Fruit fly (Drosophila melanogaster) whole organism, embryonic: ENCODE measurements around the gene CG8206.

Source experiments
- Bdp1 ChIP-seq: fragments of 200-800 bp; sonication (Bioruptor generic); optimal IDR thresholded peaks from 3 replicates; lab custom pipeline; 2016; ENCODE audit warnings: missing biosample characterization, missing genetic modification characterization
- Bgb ChIP-seq: fragments of 200-800 bp; sonication (Bioruptor generic); IDR thresholded peaks from 2 replicates; pipeline ENCODE4 v1.3.6; 2022; ENCODE audit warnings: missing biosample characterization, missing genetic modification characterization; ENCODE audit not compliant: partially characterized antibody
- Bteb2 ChIP-seq: fragments of 200-800 bp; sonication (Bioruptor generic); optimal IDR thresholded peaks from 2 replicates; lab custom pipeline; 2016; ENCODE audit warnings: missing biosample characterization, missing genetic modification characterization
- CG13287 ChIP-seq: fragments of 200-800 bp; sonication (Bioruptor generic); IDR thresholded peaks from 2 replicates; pipeline ENCODE4 v1.3.6; 2022; ENCODE audit warnings: missing biosample characterization, missing genetic modification characterization; ENCODE audit not compliant: partially characterized antibody
- CG13296 ChIP-seq: fragments of 200-800 bp; sonication (Bioruptor generic); optimal IDR thresholded peaks from 3 replicates; lab custom pipeline; 2018; ENCODE audit warnings: missing biosample characterization, mild to moderate bottlenecking, missing genetic modification characterization
- CG13624 ChIP-seq: fragments of 200-800 bp; sonication (Bioruptor generic); optimal IDR thresholded peaks from 2 replicates; lab custom pipeline; 2016; ENCODE audit warnings: missing biosample characterization, missing genetic modification characterization
- CG14667 ChIP-seq: fragments of 200-800 bp; sonication (Bioruptor generic); IDR thresholded peaks from 2 replicates; pipeline ENCODE4 v1.3.6; 2022; ENCODE audit warnings: missing biosample characterization, missing genetic modification characterization
- CG15073 ChIP-seq: fragments of 200-800 bp; sonication (Bioruptor generic); optimal IDR thresholded peaks from 2 replicates; lab custom pipeline; 2016; ENCODE audit warnings: missing biosample characterization, missing genetic modification characterization
- CG15514 ChIP-seq: fragments of 200-800 bp; sonication (Bioruptor generic); optimal IDR thresholded peaks from 3 replicates; lab custom pipeline; 2017; ENCODE audit warnings: missing biosample characterization, missing genetic modification characterization, mild to moderate bottlenecking, moderate library complexity, missing genetic modification reagents
- CG16813 ChIP-seq: fragments of 200-800 bp; sonication (Bioruptor generic); IDR thresholded peaks from 3 replicates; pipeline ENCODE4 v1.3.6; 2022; ENCODE audit warnings: missing biosample characterization, missing genetic modification characterization; ENCODE audit not compliant: partially characterized antibody
- CG17328 ChIP-seq: fragments of 200-800 bp; sonication (Bioruptor generic); IDR thresholded peaks from 2 replicates; pipeline ENCODE4 v1.3.6; 2022; ENCODE audit warnings: missing biosample characterization, missing genetic modification characterization
- CG17802 ChIP-seq: fragments of 200-800 bp; sonication (Bioruptor generic); optimal IDR thresholded peaks from 2 replicates; lab custom pipeline; 2018; ENCODE audit warnings: missing biosample characterization, mild to moderate bottlenecking, missing genetic modification characterization, moderate library complexity
- CG4617 ChIP-seq: fragments of 200-800 bp; sonication (Bioruptor generic); optimal IDR thresholded peaks from 3 replicates; lab custom pipeline; 2016; ENCODE audit warnings: missing biosample characterization, missing genetic modification characterization, borderline replicate concordance
- CG6791 ChIP-seq: fragments of 200-800 bp; sonication (Bioruptor generic); IDR thresholded peaks from 3 replicates; pipeline ENCODE4 v1.3.6; 2022; ENCODE audit warnings: missing biosample characterization, missing genetic modification characterization; ENCODE audit not compliant: partially characterized antibody
- CG9797 ChIP-seq: fragments of 200-800 bp; sonication (Bioruptor generic); optimal IDR thresholded peaks from 3 replicates; lab custom pipeline; 2018; ENCODE audit warnings: missing biosample characterization, mild to moderate bottlenecking, missing genetic modification characterization
- Dad ChIP-seq: fragments of 200-800 bp; sonication (Bioruptor generic); optimal IDR thresholded peaks from 3 replicates; lab custom pipeline; 2016; ENCODE audit warnings: missing biosample characterization, missing genetic modification characterization
- E2f2 ChIP-seq: fragments of 200-800 bp; sonication (Bioruptor generic); IDR thresholded peaks from 2 replicates; pipeline ENCODE4 v1.3.6; 2022; ENCODE audit warnings: missing biosample characterization, missing genetic modification characterization
- HLH4C ChIP-seq: fragments of 200-800 bp; sonication (Bioruptor generic); IDR thresholded peaks from 3 replicates; pipeline ENCODE4 v1.3.6; 2022; ENCODE audit warnings: missing biosample characterization, missing genetic modification characterization; ENCODE audit not compliant: partially characterized antibody
- Hsf ChIP-seq: fragments of 200-800 bp; sonication (Bioruptor generic); optimal IDR thresholded peaks from 3 replicates; lab custom pipeline; 2016; ENCODE audit warnings: missing biosample characterization, missing genetic modification characterization
- Med ChIP-seq: fragments of 200-800 bp; sonication (Bioruptor generic); peaks from one replicate; lab custom pipeline; 2016; ENCODE audit warnings: missing biosample characterization, missing genetic modification characterization, mild to moderate bottlenecking, inconsistent platforms, moderate library complexity
- Mes4 ChIP-seq: fragments of 200-800 bp; sonication (Bioruptor generic); optimal IDR thresholded peaks from 2 replicates; lab custom pipeline; 2016; ENCODE audit warnings: missing biosample characterization, missing genetic modification characterization
- Neu2 ChIP-seq: fragments of 200-800 bp; sonication (Bioruptor generic); optimal IDR thresholded peaks from 3 replicates; lab custom pipeline; 2016; ENCODE audit warnings: missing biosample characterization, missing genetic modification characterization, borderline replicate concordance
- Scr ChIP-seq: fragments of 200-800 bp; sonication (Bioruptor generic); IDR thresholded peaks from 2 replicates; pipeline ENCODE4 v1.3.6; 2022; ENCODE audit warnings: missing biosample characterization, missing genetic modification characterization; ENCODE audit not compliant: partially characterized antibody
- YL-1 ChIP-seq: fragments of 200-800 bp; sonication (Bioruptor generic); optimal IDR thresholded peaks from 3 replicates; lab custom pipeline; 2017; ENCODE audit warnings: missing biosample characterization, mild to moderate bottlenecking, missing genetic modification characterization
- al ChIP-seq: fragments of 200-800 bp; sonication (Bioruptor generic); IDR thresholded peaks from 2 replicates; pipeline ENCODE4 v1.3.6; 2022; ENCODE audit warnings: missing biosample characterization, missing genetic modification characterization
- amos ChIP-seq: fragments of 200-800 bp; sonication (Bioruptor generic); IDR thresholded peaks from 2 replicates; pipeline ENCODE4 v1.3.6; 2022; ENCODE audit warnings: missing biosample characterization, missing genetic modification characterization; ENCODE audit not compliant: partially characterized antibody
- ato ChIP-seq: fragments of 200-800 bp; sonication (Bioruptor generic); IDR thresholded peaks from 2 replicates; pipeline ENCODE4 v1.3.6; 2022; ENCODE audit warnings: missing biosample characterization, missing genetic modification characterization; ENCODE audit not compliant: partially characterized antibody
- chn ChIP-seq: fragments of 200-800 bp; sonication (Bioruptor generic); optimal IDR thresholded peaks from 2 replicates; lab custom pipeline; 2016; ENCODE audit warnings: missing biosample characterization, missing genetic modification characterization
- dm ChIP-seq: fragments of 200-800 bp; sonication (Bioruptor generic); optimal IDR thresholded peaks from 3 replicates; lab custom pipeline; 2016; ENCODE audit warnings: missing biosample characterization, missing genetic modification characterization
- ems ChIP-seq: fragments of 200-800 bp; sonication (Bioruptor generic); optimal IDR thresholded peaks from 3 replicates; lab custom pipeline; 2016; ENCODE audit warnings: missing biosample characterization, missing genetic modification characterization
- esg ChIP-seq: fragments of 200-800 bp; sonication (Bioruptor generic); conservative IDR thresholded peaks from 2 replicates; pipeline ENCODE4 v1.3.6; 2022; ENCODE audit warnings: missing biosample characterization, missing genetic modification characterization
- eve ChIP-seq, 2 experiments: fragments of >200 bp; optimal IDR thresholded peaks; 2 replicates each; lab custom pipeline; 2017; ENCODE audit warnings: missing biosample characterization in 2 of 2, missing genetic modification characterization in 2 of 2
- ftz-f1 ChIP-seq: fragments of 200-800 bp; sonication (Bioruptor generic); optimal IDR thresholded peaks from 2 replicates; lab custom pipeline; 2016; ENCODE audit warnings: missing biosample characterization, missing genetic modification characterization
- her ChIP-seq: fragments of 200-800 bp; sonication (Bioruptor generic); optimal IDR thresholded peaks from 2 replicates; lab custom pipeline; 2016; ENCODE audit warnings: missing biosample characterization, missing genetic modification characterization
- inv ChIP-seq: fragments of 200-800 bp; sonication (Bioruptor generic); IDR thresholded peaks from 2 replicates; pipeline ENCODE4 v1.3.6; 2022; ENCODE audit warnings: missing biosample characterization, missing genetic modification characterization; ENCODE audit not compliant: partially characterized antibody
- lbe ChIP-seq: fragments of 200-800 bp; sonication (Bioruptor generic); optimal IDR thresholded peaks from 2 replicates; lab custom pipeline; 2016; ENCODE audit warnings: missing biosample characterization, mild to moderate bottlenecking, missing genetic modification characterization
- lmd ChIP-seq: fragments of 200-800 bp; sonication (Bioruptor generic); IDR thresholded peaks from 2 replicates; pipeline ENCODE4 v1.3.6; 2022; ENCODE audit warnings: missing biosample characterization, missing genetic modification characterization
- mld ChIP-seq: fragments of 200-800 bp; sonication (Bioruptor generic); IDR thresholded peaks from 3 replicates; pipeline ENCODE4 v1.3.6; 2022; ENCODE audit warnings: missing biosample characterization, missing genetic modification characterization; ENCODE audit not compliant: partially characterized antibody
- pfk ChIP-seq: fragments of 200-800 bp; sonication (Bioruptor generic); optimal IDR thresholded peaks from 2 replicates; lab custom pipeline; 2018; ENCODE audit warnings: missing biosample characterization, mild to moderate bottlenecking, missing genetic modification characterization, moderate library complexity
- ranshi ChIP-seq: fragments of 200-800 bp; sonication (Bioruptor generic); IDR thresholded peaks from 2 replicates; pipeline ENCODE4 v1.3.6; 2022; ENCODE audit warnings: missing biosample characterization, missing genetic modification characterization
- repo ChIP-seq: fragments of 200-800 bp; sonication (Bioruptor generic); optimal IDR thresholded peaks from 2 replicates; lab custom pipeline; 2016; ENCODE audit warnings: missing biosample characterization, missing genetic modification characterization
- shn ChIP-seq: fragments of 200-800 bp; sonication (Bioruptor generic); optimal IDR thresholded peaks from 3 replicates; lab custom pipeline; 2016; ENCODE audit warnings: missing biosample characterization, missing genetic modification characterization
- sim ChIP-seq: fragments of 200-800 bp; sonication (Bioruptor generic); IDR thresholded peaks from 2 replicates; pipeline ENCODE4 v1.3.6; 2022; ENCODE audit warnings: missing biosample characterization, missing genetic modification characterization
- slbo ChIP-seq: fragments of 200-800 bp; sonication (Bioruptor generic); IDR thresholded peaks from 2 replicates; pipeline ENCODE4 v1.3.6; 2022; ENCODE audit warnings: missing biosample characterization, missing genetic modification characterization
- ssp ChIP-seq: fragments of 200-800 bp; sonication (Bioruptor generic); IDR thresholded peaks from 2 replicates; pipeline ENCODE4 v1.3.6; 2022; ENCODE audit warnings: missing biosample characterization, missing genetic modification characterization
- stwl ChIP-seq: fragments of 200-800 bp; sonication (Bioruptor generic); optimal IDR thresholded peaks from 3 replicates; lab custom pipeline; 2018; ENCODE audit warnings: missing biosample characterization, mild to moderate bottlenecking, missing genetic modification characterization, moderate library complexity
- tgo ChIP-seq: fragments of 200-800 bp; sonication (Bioruptor generic); IDR thresholded peaks from 3 replicates; pipeline ENCODE4 v1.3.6; 2022; ENCODE audit warnings: missing biosample characterization, missing genetic modification characterization
- tna ChIP-seq: fragments of 200-800 bp; sonication (Bioruptor generic); IDR thresholded peaks from 2 replicates; pipeline ENCODE4 v1.3.6; 2022; ENCODE audit warnings: missing biosample characterization, missing genetic modification characterization; ENCODE audit not compliant: partially characterized antibody
- trem ChIP-seq: fragments of 200-800 bp; optimal IDR thresholded peaks from 3 replicates; lab custom pipeline; 2019; ENCODE audit warnings: missing biosample characterization, mild to moderate bottlenecking, missing genetic modification characterization, moderate library complexity
- unc-4 ChIP-seq: fragments of 200-800 bp; sonication (Bioruptor generic); IDR thresholded peaks from 2 replicates; pipeline ENCODE4 v1.3.6; 2022; ENCODE audit warnings: missing biosample characterization, missing genetic modification characterization; ENCODE audit not compliant: partially characterized antibody

CG8206 gene

DNA sequence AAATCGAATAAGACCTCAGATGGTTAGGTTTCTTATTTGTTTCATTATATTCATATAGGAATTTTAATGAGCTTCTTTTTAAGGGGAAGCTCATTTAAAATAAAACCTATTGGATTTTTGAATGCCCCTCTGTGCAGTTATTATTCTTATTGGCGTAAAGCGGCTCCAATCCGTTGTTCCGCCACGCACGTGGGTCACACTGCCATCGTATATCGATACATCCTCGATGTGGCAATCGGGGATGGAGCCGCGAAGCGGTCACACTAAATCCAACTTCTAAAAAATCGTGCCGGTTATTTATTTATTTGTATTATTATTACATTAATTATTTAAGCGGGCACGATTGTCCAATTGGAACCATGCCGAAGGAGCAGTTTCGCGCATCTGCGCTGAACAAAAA lies 23.7 kb downstream of the CG8206 start, which contains the start of gene Polr3A (continued):
- TF ChIP-seq CG15073 (GFP tag; lab: Kevin White, UChicago) (no peak), repo (GFP tag; lab: Kevin White, UChicago) (no peak), Med (GFP tag; lab: Kevin White, UChicago) (peak; percentile 18), ssp (no peak), CG13296 (GFP tag; lab: Kevin White, UChicago) (no peak), CG13624 (GFP tag; lab: Kevin White, UChicago) (no peak), CG15514 (GFP tag; lab: Kevin White, UChicago) (peak; percentile 54), Bdp1 (GFP tag; lab: Kevin White, UChicago) (no peak), CG13287 (peak; percentile 75), ftz-f1 (GFP tag; lab: Kevin White, UChicago) (no peak), lmd (no peak), dm (GFP tag; lab: Kevin White, UChicago) (peak; percentile 27), CG14667 (GFP tag; lab: Robert Waterston, UW) (no peak), pfk (GFP tag; lab: Kevin White, UChicago) (peak; percentile 82), slbo (GFP tag; lab: Robert Waterston, UW) (no peak), amos (GFP tag; lab: Robert Waterston, UW) (peak; percentile 71), CG6791 (peak; percentile 73; the same call in 2 of the 3 replicates), Hsf (no peak), Bteb2 (GFP tag; lab: Kevin White, UChicago) (no peak), CG16813 (GFP tag; lab: Robert Waterston, UW) (peak; percentile 63), eve (GFP tag; optimal IDR thresholded peaks at IDR 0.05; lab: Kevin White, UChicago) (no peak), lbe (GFP tag; lab: Kevin White, UChicago) (no peak), CG9797 (GFP tag; lab: Kevin White, UChicago) (peak; percentile 70), Scr (GFP tag; lab: Robert Waterston, UW) (peak; percentile 62), E2f2 (GFP tag; lab: Robert Waterston, UW) (peak; percentile 78), Mes4 (GFP tag; lab: Kevin White, UChicago) (no peak), Neu2 (GFP tag; lab: Kevin White, UChicago) (no peak), mld (GFP tag; lab: Robert Waterston, UW) (0 out of 3 replicates have a peak, but pooled peaks have one; percentile 18), ems (GFP tag; lab: Kevin White, UChicago) (no peak), her (GFP tag; lab: Kevin White, UChicago) (no peak), Dad (GFP tag; lab: Kevin White, UChicago) (no peak), ranshi (GFP tag; lab: Robert Waterston, UW) (no peak), stwl (peak; percentile 48), CG4617 (GFP tag; lab: Kevin White, UChicago) (peak; percentile 29), tgo (no peak), al (GFP tag; lab: Robert Waterston, UW) (no peak), shn (no peak), inv (GFP tag; lab: Robert Waterston, UW) (peak; percentile 31; the same call in 1 of the 2 replicates), ato (peak; percentile 49), chn (GFP tag; lab: Kevin White, UChicago) (no peak), tna (GFP tag; lab: Robert Waterston, UW) (0 out of 2 replicates have a peak, but pooled peaks have one; percentile 39), esg (GFP tag; lab: Robert Waterston, UW) (no peak), HLH4C (GFP tag; lab: Robert Waterston, UW) (peak; percentile 62), YL-1 (GFP tag; lab: Kevin White, UChicago) (peak; percentile 5), CG17802 (tag; lab: Kevin White, UChicago) (no peak), unc-4 (GFP tag; lab: Robert Waterston, UW) (peak; percentile 61; the same call in 1 of the 2 replicates), Bgb (GFP tag; lab: Robert Waterston, UW) (peak; percentile 70), CG17328 (GFP tag; lab: Robert Waterston, UW) (no peak), sim (GFP tag; lab: Robert Waterston, UW) (no peak), trem (tag; lab: Kevin White, UChicago) (peak; percentile 12)
